Fruit fly (Drosophila melanogaster) whole organism, prepupa: ENCODE measurements around the gene CG4098.

Source experiments
- CG3032 ChIP-seq: fragments of 200-800 bp; optimal IDR thresholded peaks from 2 replicates; lab custom pipeline; 2019; ENCODE audit warnings: missing biosample characterization, mild to moderate bottlenecking, missing genetic modification characterization, moderate library complexity
- CG31627 ChIP-seq: fragments of 200-800 bp; sonication (Bioruptor generic); optimal IDR thresholded peaks from 3 replicates; lab custom pipeline; 2016; ENCODE audit warnings: missing biosample characterization, missing genetic modification characterization
- CG6792 ChIP-seq: fragments of 200-800 bp; sonication (Bioruptor generic); optimal IDR thresholded peaks from 3 replicates; lab custom pipeline; 2016; ENCODE audit warnings: missing biosample characterization, missing genetic modification characterization
- CG8119 ChIP-seq: fragments of 200-800 bp; sonication (Bioruptor generic); IDR thresholded peaks from 3 replicates; pipeline ENCODE4 v1.3.6; 2022; ENCODE audit warnings: missing biosample characterization, missing genetic modification characterization
- Eip75B ChIP-seq: fragments of 200-800 bp; sonication (Bioruptor generic); optimal IDR thresholded peaks from 3 replicates; lab custom pipeline; 2016; ENCODE audit warnings: missing biosample characterization, missing genetic modification characterization
- Ets21C ChIP-seq: fragments of 200-800 bp; sonication (Bioruptor generic); optimal IDR thresholded peaks from 3 replicates; lab custom pipeline; 2016; ENCODE audit warnings: missing biosample characterization, missing genetic modification characterization
- Hr39 ChIP-seq: fragments of 200-800 bp; sonication (Bioruptor generic); optimal IDR thresholded peaks from 2 replicates; lab custom pipeline; 2016; ENCODE audit warnings: missing biosample characterization, missing genetic modification characterization
- ss ChIP-seq, 2 experiments: fragments of 200-800 bp; sonication (Bioruptor generic); optimal IDR thresholded peaks; 2 replicates in 1 of 2; 3 replicates in 1 of 2; lab custom pipeline; 2017 to 2018; ENCODE audit warnings: mild to moderate bottlenecking in 2 of 2, missing biosample characterization in 2 of 2, missing genetic modification characterization in 2 of 2, moderate library complexity in 1 of 2

DNA sequence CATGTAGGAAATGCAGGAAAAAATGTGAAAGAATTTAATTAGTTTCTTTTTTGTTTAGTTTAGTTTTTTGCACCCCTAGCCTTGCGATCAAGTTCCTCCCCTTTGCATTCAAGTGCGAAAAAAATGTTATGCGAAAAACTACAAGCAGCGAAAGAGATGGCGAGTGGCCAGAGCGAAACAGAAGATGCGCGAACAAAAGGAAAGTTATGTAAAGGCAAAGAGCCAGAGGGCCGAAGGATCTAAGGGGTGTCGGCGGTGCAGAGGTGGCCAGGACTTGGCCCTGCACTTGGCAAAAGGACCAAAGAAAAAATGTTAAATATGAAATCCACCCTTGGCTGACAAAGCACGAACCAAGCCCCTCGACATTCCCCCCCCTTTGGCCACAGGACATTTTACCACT, 24.9 kb upstream of the CG4098 start:
- TF ChIP-seq CG31627 (no peak), Eip75B (no peak), ss (GFP tag; optimal IDR thresholded peaks at IDR 0.05; lab: Kevin White, UChicago) (no peak), CG8119 (GFP tag; lab: Robert Waterston, UW) (no peak), CG3032 (tag; lab: Kevin White, UChicago) (no peak), CG6792 (GFP tag; lab: Kevin White, UChicago) (no peak), Hr39 (no peak), Ets21C (GFP tag; lab: Kevin White, UChicago) (no peak)
